Worm (Caenorhabditis elegans) whole organism, L1 larva: ENCODE results near the gene Y48A5A.3.

ENCODE experiments used
- F16B12.6 ChIP-seq: fragments of 150-350 bp; optimal IDR thresholded peaks from 2 replicates; lab custom pipeline; 2014; ENCODE audit warnings: missing biosample characterization, missing genetic modification characterization
- Y116A8C.19 ChIP-seq: sonication (generic microtip); optimal IDR thresholded peaks from 2 replicates; lab custom pipeline; 2016; ENCODE audit warnings: missing compliant biosample characterization, missing genetic modification characterization, borderline replicate concordance
- blmp-1 ChIP-seq: fragments of 150-350 bp; optimal IDR thresholded peaks from 2 replicates; lab custom pipeline; 2014; ENCODE audit warnings: missing biosample characterization, missing genetic modification characterization
- ceh-82 ChIP-seq, 3 experiments: fragments of 150-350 bp in 1 of 3; sonication (generic microtip) in 2 of 3; optimal IDR thresholded peaks; 2 replicates each; lab custom pipeline; 2014 to 2017; ENCODE audit warnings: missing biosample characterization in 3 of 3, missing genetic modification characterization in 3 of 3
- ceh-90 ChIP-seq: sonication (generic microtip); optimal IDR thresholded peaks from 2 replicates; lab custom pipeline; 2016; ENCODE audit warnings: missing genetic modification characterization, missing compliant biosample characterization
- dpl-1 ChIP-seq, 3 experiments: fragments of 150-350 bp in 2 of 3; sonication (generic microtip) in 1 of 3; optimal IDR thresholded peaks; 2 replicates each; lab custom pipeline; 2014 to 2017; ENCODE audit warnings: missing biosample characterization in 3 of 3, missing genetic modification characterization in 3 of 3, missing genetic modification reagents in 3 of 3
- dsc-1 ChIP-seq: sonication (generic microtip); optimal IDR thresholded peaks from 2 replicates; lab custom pipeline; 2016; ENCODE audit warnings: mild to moderate bottlenecking, missing genetic modification characterization, missing compliant biosample characterization
- efl-1 ChIP-seq, 4 experiments: fragments of 150-350 bp; optimal IDR thresholded peaks in 3 of 4; peaks in 1 of 4; 1 replicate in 1 of 4; 2 replicates in 3 of 4; lab custom pipeline; 2014; ENCODE audit warnings: missing biosample characterization in 2 of 4, missing genetic modification characterization in 2 of 4, missing genetic modification reagents in 2 of 4
- egl-27 ChIP-seq, 2 experiments: fragments of 150-350 bp in 1 of 2; sonication (generic microtip); optimal IDR thresholded peaks; 3 replicates each; lab custom pipeline; 2017 to 2018; ENCODE audit warnings: missing biosample characterization in 2 of 2, missing genetic modification characterization in 2 of 2, missing genetic modification reagents in 2 of 2
- fkh-10 ChIP-seq: sonication (generic microtip); optimal IDR thresholded peaks from 2 replicates; lab custom pipeline; 2017; ENCODE audit warnings: missing biosample characterization, missing genetic modification reagents, missing genetic modification characterization
- fkh-8 ChIP-seq: sonication (generic microtip); optimal IDR thresholded peaks from 2 replicates; lab custom pipeline; 2016; ENCODE audit warnings: mild to moderate bottlenecking, missing genetic modification characterization, missing compliant biosample characterization
- hlh-4 ChIP-seq: sonication (generic microtip); optimal IDR thresholded peaks from 2 replicates; lab custom pipeline; 2016; ENCODE audit warnings: mild to moderate bottlenecking, missing genetic modification characterization, missing compliant biosample characterization
- hpl-2 ChIP-seq: fragments of 150-350 bp; optimal IDR thresholded peaks from 2 replicates; lab custom pipeline; 2014; ENCODE audit warnings: missing biosample characterization, missing genetic modification reagents, missing genetic modification characterization
- lin-15B ChIP-seq: fragments of 150-350 bp; sonication (generic microtip); optimal IDR thresholded peaks from 3 replicates; lab custom pipeline; 2014; ENCODE audit warnings: missing biosample characterization, missing genetic modification characterization
- lin-35 ChIP-seq, 2 experiments: fragments of 150-350 bp; optimal IDR thresholded peaks; 2 replicates each; lab custom pipeline; 2014; ENCODE audit warnings: missing biosample characterization in 2 of 2, missing genetic modification characterization in 2 of 2, missing genetic modification reagents in 2 of 2
- lsy-2 ChIP-seq, 2 experiments: fragments of 150-350 bp; optimal IDR thresholded peaks; 2 replicates each; lab custom pipeline; 2014; ENCODE audit warnings: missing biosample characterization in 2 of 2, missing genetic modification characterization in 2 of 2
- mab-9 ChIP-seq: fragments of 200-800 bp; sonication (Bioruptor generic); IDR thresholded peaks from 2 replicates; pipeline ENCODE4 v1.3.6; 2022; ENCODE audit warnings: missing genetic modification reagents, missing genetic modification characterization, missing compliant biosample characterization
- mef-2 ChIP-seq: fragments of 150-350 bp; optimal IDR thresholded peaks from 2 replicates; lab custom pipeline; 2014; ENCODE audit warnings: missing biosample characterization, missing genetic modification characterization
- mep-1 ChIP-seq: fragments of 150-350 bp; optimal IDR thresholded peaks from 2 replicates; lab custom pipeline; 2014; ENCODE audit warnings: missing biosample characterization, missing genetic modification characterization
- nhr-71 ChIP-seq: sonication (generic microtip); optimal IDR thresholded peaks from 2 replicates; lab custom pipeline; 2016; ENCODE audit warnings: mild to moderate bottlenecking, missing genetic modification characterization, moderate library complexity, missing compliant biosample characterization
- nhr-84 ChIP-seq: sonication (generic microtip); optimal IDR thresholded peaks from 2 replicates; lab custom pipeline; 2017; ENCODE audit warnings: missing biosample characterization, missing genetic modification characterization
- nhr-85 ChIP-seq: sonication (generic microtip); peaks from one replicate; lab custom pipeline; 2016; ENCODE audit warnings: missing genetic modification characterization, inconsistent platforms, missing compliant biosample characterization
- snu-23 ChIP-seq: sonication (generic microtip); optimal IDR thresholded peaks from 2 replicates; lab custom pipeline; 2016; ENCODE audit warnings: missing genetic modification characterization, missing compliant biosample characterization
- sox-4 ChIP-seq: sonication (generic microtip); optimal IDR thresholded peaks from 2 replicates; lab custom pipeline; 2016; ENCODE audit warnings: missing genetic modification characterization, missing compliant biosample characterization
- sup-37 ChIP-seq: fragments of 200-800 bp; sonication (Bioruptor generic); optimal IDR thresholded peaks from 2 replicates; lab custom pipeline; 2018; ENCODE audit warnings: mild to moderate bottlenecking, missing genetic modification characterization, missing compliant biosample characterization
- tlp-1 ChIP-seq: fragments of 150-350 bp; optimal IDR thresholded peaks from 2 replicates; lab custom pipeline; 2014; ENCODE audit warnings: missing biosample characterization, missing genetic modification characterization
- unc-130 ChIP-seq: fragments of 150-350 bp; optimal IDR thresholded peaks from 2 replicates; lab custom pipeline; 2017; ENCODE audit warnings: missing biosample characterization, missing genetic modification characterization, inconsistent platforms
- unc-30 ChIP-seq: sonication (generic microtip); optimal IDR thresholded peaks from 2 replicates; lab custom pipeline; 2017; ENCODE audit warnings: missing biosample characterization, missing genetic modification characterization
- unc-62 ChIP-seq: fragments of 150-350 bp; optimal IDR thresholded peaks from 2 replicates; lab custom pipeline; 2014; ENCODE audit warnings: missing biosample characterization, missing genetic modification reagents, missing genetic modification characterization
- xbp-1 ChIP-seq: sonication (generic microtip); optimal IDR thresholded peaks from 2 replicates; lab custom pipeline; 2016; ENCODE audit warnings: missing genetic modification characterization, missing compliant biosample characterization
- ztf-11 ChIP-seq, 2 experiments: sonication (generic microtip); optimal IDR thresholded peaks; 2 replicates each; lab custom pipeline; 2016 to 2017; ENCODE audit warnings: missing genetic modification characterization in 2 of 2, missing biosample characterization in 1 of 2, missing compliant biosample characterization in 1 of 2

Gene Y48A5A.3

DNA sequence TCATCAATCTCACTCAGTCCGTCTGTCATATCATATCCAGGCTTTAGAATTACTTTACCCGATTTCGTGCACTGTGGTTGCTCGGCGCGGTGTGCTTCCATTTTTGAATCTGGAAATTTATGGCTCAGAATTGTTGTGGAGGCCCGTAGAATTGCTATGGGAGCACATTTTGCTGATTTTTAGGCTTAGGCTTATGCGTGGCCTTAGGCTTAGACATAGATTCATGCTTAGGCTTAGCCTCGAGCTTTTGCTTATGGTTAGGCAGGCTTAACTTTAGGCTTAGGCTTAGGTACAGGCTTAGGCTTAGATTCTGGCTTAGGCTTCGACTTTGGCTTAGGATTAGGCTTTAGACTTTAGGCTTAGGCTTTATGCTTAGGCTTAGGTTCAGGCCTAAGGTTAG, 2.7 kb downstream of the Y48A5A.3 start, which contains the start of gene Y76B12C.4:
TSS of gene Y76B12C.4 (minus strand) at position 101 of the 400 bp plus-strand sequence.
- no peak for TF ChIP-seq fkh-10 (GFP tag; lab: Kevin White, UChicago)
- TF ChIP-seq sox-4 (tag; lab: Kevin White, UChicago): no peak
- no peak for TF ChIP-seq hpl-2 (GFP tag; lab: Kevin White, UChicago)
- TF ChIP-seq efl-1 (optimal IDR thresholded peaks at IDR 0.05; lab: Kevin White, UChicago): no peak
- no peak for TF ChIP-seq efl-1 (GFP tag; optimal IDR thresholded peaks at IDR 0.05 in 1 of 2; lab: Kevin White, UChicago)
- TF ChIP-seq ztf-11 (tag; optimal IDR thresholded peaks at IDR 0.05; lab: Kevin White, UChicago): no peak
- TF ChIP-seq egl-27 (tag; optimal IDR thresholded peaks at IDR 0.05; lab: Kevin White, UChicago): no peak
- no peak for TF ChIP-seq lin-35 (GFP tag; optimal IDR thresholded peaks at IDR 0.05; lab: Kevin White, UChicago)
- TF ChIP-seq sup-37 (GFP tag; lab: Kevin White, UChicago): no peak
- no peak for TF ChIP-seq nhr-84 (tag; lab: Kevin White, UChicago)
- TF ChIP-seq, all 84 proteins: peak for 0

- TF ChIP-seq lin-15B (tag; lab: Kevin White, UChicago) (no peak), nhr-85 (peak; percentile 52), efl-1 (optimal IDR thresholded peaks at IDR 0.05; lab: Kevin White, UChicago) (peak; percentile 11 to 26), efl-1 (GFP tag; optimal IDR thresholded peaks at IDR 0.05 in 1 of 2; lab: Kevin White, UChicago) (peak; percentile 33 to 93), dpl-1 (GFP tag; optimal IDR thresholded peaks at IDR 0.05; lab: Kevin White, UChicago) (peak in 2 of 3 experiments; percentile 32 to 44), blmp-1 (no peak), unc-30 (tag; lab: Kevin White, UChicago) (no peak), mep-1 (tag; lab: Kevin White, UChicago) (peak; percentile 38), snu-23 (GFP tag; lab: Kevin White, UChicago) (peak; percentile 2), lin-35 (GFP tag; optimal IDR thresholded peaks at IDR 0.05; lab: Kevin White, UChicago) (peak; percentile 31 to 54), ceh-82 (tag; optimal IDR thresholded peaks at IDR 0.05; lab: Kevin White, UChicago) (peak in 1 of 3 experiments; percentile 4), xbp-1 (tag; lab: Kevin White, UChicago) (peak; percentile 99), F16B12.6 (peak; percentile 82), lsy-2 (tag; optimal IDR thresholded peaks at IDR 0.05; lab: Kevin White, UChicago) (peak in 1 of 2 experiments; percentile 44), hlh-4 (tag; lab: Kevin White, UChicago) (no peak)
Measured at ce11 chrIV:1973372-1973771, 3.8 kb downstream of the Y48A5A.3 start, which contains the start of gene Y76B12C.3. Gene Y76B12C.3, plus strand, starts transcription at chrIV:1973705.

DNA sequence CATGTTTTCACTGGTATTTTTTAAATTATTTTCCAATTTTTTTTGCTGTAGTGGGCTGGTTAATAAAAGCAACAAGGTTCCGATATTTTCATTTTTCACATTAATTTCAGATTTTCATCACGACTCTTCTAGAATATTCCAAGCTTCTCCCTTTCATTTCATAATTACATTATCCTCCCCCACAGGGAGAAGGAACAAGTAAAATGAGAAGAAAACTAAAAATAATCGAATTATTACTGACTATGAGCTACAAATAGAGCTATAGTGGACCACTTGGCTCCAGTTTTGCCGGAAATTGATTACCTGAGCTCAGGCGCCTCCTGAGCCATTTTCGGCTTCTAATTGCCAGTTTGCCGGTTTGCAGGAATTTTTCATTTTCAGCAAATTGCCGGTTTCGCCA, 6.1 kb downstream of the Y48A5A.3 start:
- TF ChIP-seq dsc-1 (tag; lab: Kevin White, UChicago): no peak
- peak; percentile 13 for TF ChIP-seq nhr-85

- TF ChIP-seq egl-27 (tag; optimal IDR thresholded peaks at IDR 0.05; lab: Kevin White, UChicago): no peak
- TF ChIP-seq lin-15B (tag; lab: Kevin White, UChicago): no peak
- no peak for TF ChIP-seq mef-2 (tag; lab: Kevin White, UChicago)
- TF ChIP-seq tlp-1 (tag; lab: Kevin White, UChicago): no peak
- peak; percentile 27 for TF ChIP-seq nhr-85
Measured at ce11 chrIV:1979782-1980181, 10.2 kb downstream of the Y48A5A.3 start, which contains the start of gene Y76B12C.8. Gene Y76B12C.8, plus strand, starts transcription at chrIV:1979988.

DNA sequence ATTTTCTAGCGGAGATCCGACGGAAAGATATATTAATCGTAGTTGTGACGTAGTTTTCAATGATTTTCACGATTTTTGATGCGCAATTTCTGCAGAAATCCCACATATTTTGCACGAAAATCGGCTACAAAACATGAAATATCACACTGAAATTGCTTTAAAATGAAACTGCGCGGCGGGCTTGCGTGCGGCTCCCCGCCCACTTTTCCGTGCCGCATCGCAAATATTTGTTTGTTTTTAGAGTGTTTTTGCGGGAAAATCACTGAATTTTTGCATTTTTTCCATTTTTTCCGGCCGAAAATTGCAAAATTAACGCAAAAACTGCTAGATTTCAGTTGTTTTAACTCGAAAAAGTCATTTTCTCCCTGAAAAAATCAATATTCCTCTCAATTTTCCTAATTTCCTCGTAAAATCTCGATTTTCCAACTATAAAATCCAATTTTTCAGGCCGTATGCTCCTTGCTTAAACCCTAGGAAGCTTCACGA, 11.5 kb downstream of the Y48A5A.3 start, which contains the start of gene Y76B12C.6:
TSS of gene Y76B12C.6 (plus strand) at position 436 of the 486 bp plus-strand sequence.
- TF ChIP-seq lin-35 (GFP tag; optimal IDR thresholded peaks at IDR 0.05; lab: Kevin White, UChicago): peak; percentile 20 to 40
- TF ChIP-seq Y116A8C.19: no peak
- no peak for TF ChIP-seq ceh-90 (tag; lab: Kevin White, UChicago)
- TF ChIP-seq nhr-71: no peak
- peak; percentile 42 for TF ChIP-seq snu-23 (GFP tag; lab: Kevin White, UChicago)
- TF ChIP-seq unc-130: peak; percentile 47
- TF ChIP-seq dpl-1 (GFP tag; optimal IDR thresholded peaks at IDR 0.05; lab: Kevin White, UChicago): peak in 2 of 3 experiments; percentile 36
- peak; percentile 45 for TF ChIP-seq xbp-1 (tag; lab: Kevin White, UChicago)
- peak; percentile 5 for TF ChIP-seq fkh-8
- TF ChIP-seq ceh-82 (tag; optimal IDR thresholded peaks at IDR 0.05; lab: Kevin White, UChicago): peak in 1 of 3 experiments; percentile 13
- no peak for TF ChIP-seq unc-62 (GFP tag; lab: Kevin White, UChicago)
- peak; percentile 25 to 33 for TF ChIP-seq efl-1 (optimal IDR thresholded peaks at IDR 0.05; lab: Kevin White, UChicago)
- peak; percentile 37 to 76 for TF ChIP-seq efl-1 (GFP tag; optimal IDR thresholded peaks at IDR 0.05 in 1 of 2; lab: Kevin White, UChicago)
- no peak for TF ChIP-seq hlh-4 (tag; lab: Kevin White, UChicago)
- TF ChIP-seq dsc-1 (tag; lab: Kevin White, UChicago): no peak
- no peak for TF ChIP-seq mab-9 (GFP tag; lab: Robert Waterston, UW)
- TF ChIP-seq lsy-2 (tag; optimal IDR thresholded peaks at IDR 0.05; lab: Kevin White, UChicago): peak; percentile 24 to 46
